Worm (Caenorhabditis elegans) whole organism, L4 larva: ENCODE data around the gene C45B11.2.

Experiments used
- D1046.2 ChIP-seq: fragments of 200-800 bp; sonication (Bioruptor generic); IDR thresholded peaks from 2 replicates; pipeline ENCODE4 v1.3.6; 2022; ENCODE audit warnings: missing genetic modification characterization, missing compliant biosample characterization
- F44E2.7 ChIP-seq: fragments of 200-800 bp; sonication (Bioruptor generic); IDR thresholded peaks from 2 replicates; pipeline ENCODE4 v2.1.2; 2022; ENCODE audit warnings: missing genetic modification characterization, missing compliant biosample characterization
- F49E8.2 ChIP-seq: sonication (generic microtip); optimal IDR thresholded peaks from 2 replicates; lab custom pipeline; 2016; ENCODE audit warnings: missing compliant biosample characterization, mild to moderate bottlenecking, missing genetic modification characterization, borderline replicate concordance
- T20F7.1 ChIP-seq: fragments of 200-800 bp; sonication (Bioruptor generic); optimal IDR thresholded peaks from 2 replicates; lab custom pipeline; 2018; ENCODE audit warnings: mild to moderate bottlenecking, missing genetic modification characterization, missing compliant biosample characterization
- T26A8.4 ChIP-seq: fragments of 200-800 bp; sonication (Bioruptor generic); IDR thresholded peaks from 2 replicates; pipeline ENCODE4 v1.3.6; 2022; ENCODE audit warnings: missing genetic modification characterization, missing compliant biosample characterization
- attf-4 ChIP-seq: sonication (generic microtip); optimal IDR thresholded peaks from 3 replicates; lab custom pipeline; 2017; ENCODE audit warnings: missing biosample characterization, missing genetic modification characterization
- ceh-44 ChIP-seq: fragments of 200-800 bp; sonication (Bioruptor generic); IDR thresholded peaks from 2 replicates; pipeline ENCODE4 v1.3.6; 2022; ENCODE audit warnings: missing genetic modification reagents, missing genetic modification characterization, missing compliant biosample characterization
- ceh-62 ChIP-seq: sonication (generic microtip); optimal IDR thresholded peaks from 2 replicates; lab custom pipeline; 2017; ENCODE audit warnings: missing biosample characterization, missing genetic modification characterization
- ces-1 ChIP-seq: fragments of 150-350 bp; sonication (generic microtip); optimal IDR thresholded peaks from 4 replicates; lab custom pipeline; 2014; ENCODE audit warnings: missing biosample characterization, missing genetic modification reagents, missing genetic modification characterization
- ctbp-1 ChIP-seq: fragments of 200-800 bp; sonication (Bioruptor generic); IDR thresholded peaks from 2 replicates; pipeline ENCODE4 v1.3.6; 2022; ENCODE audit warnings: missing genetic modification reagents, missing genetic modification characterization, missing compliant biosample characterization
- daf-12 ChIP-seq: fragments of 150-350 bp; optimal IDR thresholded peaks from 2 replicates; lab custom pipeline; 2014; ENCODE audit warnings: missing biosample characterization, missing genetic modification reagents, missing genetic modification characterization
- daf-16 ChIP-seq, 3 experiments: sonication (generic microtip); optimal IDR thresholded peaks; 2 replicates each; lab custom pipeline; 2016 to 2017; ENCODE audit warnings: missing genetic modification characterization in 3 of 3, missing genetic modification reagents in 3 of 3, mild to moderate bottlenecking in 2 of 3, missing compliant biosample characterization in 2 of 3, missing biosample characterization in 1 of 3, moderate library complexity in 1 of 3
- daf-8 ChIP-seq: fragments of 200-800 bp; sonication (Bioruptor generic); IDR thresholded peaks from 2 replicates; pipeline ENCODE4 v1.3.6; 2022; ENCODE audit warnings: missing genetic modification characterization, missing compliant biosample characterization
- dmd-6 ChIP-seq: fragments of 200-800 bp; sonication (Bioruptor generic); IDR thresholded peaks from 2 replicates; pipeline ENCODE4 v1.3.6; 2022; ENCODE audit warnings: missing genetic modification reagents, missing genetic modification characterization, missing compliant biosample characterization
- dmd-8 ChIP-seq: fragments of 200-800 bp; sonication (Bioruptor generic); IDR thresholded peaks from 2 replicates; pipeline ENCODE4 v1.3.6; 2022; ENCODE audit warnings: missing genetic modification characterization, missing compliant biosample characterization
- dpl-1 ChIP-seq: fragments of 150-350 bp; optimal IDR thresholded peaks from 2 replicates; lab custom pipeline; 2014; ENCODE audit warnings: missing biosample characterization, missing genetic modification reagents, missing genetic modification characterization
- egl-43 ChIP-seq: fragments of 200-800 bp; sonication (Bioruptor generic); IDR thresholded peaks from 2 replicates; pipeline ENCODE4 v1.3.6; 2022; ENCODE audit warnings: missing genetic modification reagents, missing genetic modification characterization, missing compliant biosample characterization
- hlh-11 ChIP-seq: fragments of 200-800 bp; sonication (Bioruptor generic); optimal IDR thresholded peaks from 2 replicates; lab custom pipeline; 2018; ENCODE audit warnings: mild to moderate bottlenecking, missing genetic modification characterization, missing compliant biosample characterization
- lsy-2 ChIP-seq, 2 experiments: fragments of 150-350 bp in 1 of 2; sonication (generic microtip) in 1 of 2; optimal IDR thresholded peaks; 2 replicates each; lab custom pipeline; 2014 to 2017; ENCODE audit warnings: missing biosample characterization in 2 of 2, missing genetic modification characterization in 2 of 2
- madf-5 ChIP-seq, 2 experiments: fragments of 200-800 bp; sonication (Bioruptor generic); IDR thresholded peaks; 2 replicates each; pipeline ENCODE4 v1.3.6; 2022; ENCODE audit warnings: missing compliant biosample characterization in 2 of 2, missing genetic modification characterization in 2 of 2
- mdl-1 ChIP-seq, 2 experiments: fragments of 150-350 bp in 1 of 2; sonication (generic microtip) in 1 of 2; optimal IDR thresholded peaks; 2 replicates each; lab custom pipeline; 2014 to 2017; ENCODE audit warnings: missing biosample characterization in 2 of 2, missing genetic modification characterization in 2 of 2
- mdt-29 ChIP-seq: fragments of 200-800 bp; sonication (Bioruptor generic); IDR thresholded peaks from 2 replicates; pipeline ENCODE4 v1.3.6; 2022; ENCODE audit warnings: missing genetic modification reagents, missing genetic modification characterization, missing compliant biosample characterization
- mes-2 ChIP-seq: sonication (generic microtip); optimal IDR thresholded peaks from 2 replicates; lab custom pipeline; 2016; ENCODE audit warnings: missing genotype, mild to moderate bottlenecking, missing genetic modification characterization, missing compliant biosample characterization; ENCODE audit not compliant: poor library complexity, severe bottlenecking
- mxl-2 ChIP-seq: fragments of 200-800 bp; sonication (Bioruptor generic); conservative IDR thresholded peaks from 2 replicates; pipeline ENCODE4 v1.3.6; 2022; ENCODE audit warnings: missing genetic modification reagents, missing genetic modification characterization, missing compliant biosample characterization
- mxl-3 ChIP-seq: fragments of 200-800 bp; sonication (Bioruptor generic); optimal IDR thresholded peaks from 2 replicates; lab custom pipeline; 2018; ENCODE audit warnings: mild to moderate bottlenecking, missing genetic modification characterization, missing compliant biosample characterization
- nhr-102 ChIP-seq: sonication (generic microtip); optimal IDR thresholded peaks from 2 replicates; lab custom pipeline; 2016; ENCODE audit warnings: mild to moderate bottlenecking, missing genetic modification characterization, moderate library complexity, missing compliant biosample characterization
- nhr-11 ChIP-seq: fragments of 150-350 bp; optimal IDR thresholded peaks from 2 replicates; lab custom pipeline; 2014; ENCODE audit warnings: missing biosample characterization, missing genetic modification characterization
- nhr-25 ChIP-seq: sonication (generic microtip); optimal IDR thresholded peaks from 2 replicates; lab custom pipeline; 2017; ENCODE audit warnings: missing genetic modification characterization, mild to moderate bottlenecking, missing compliant biosample characterization, antibody characterized with exemption, moderate library complexity, borderline replicate concordance; ENCODE audit not compliant: insufficient read depth
- nhr-48 ChIP-seq: sonication (generic microtip); optimal IDR thresholded peaks from 2 replicates; lab custom pipeline; 2016; ENCODE audit warnings: mild to moderate bottlenecking, missing genetic modification characterization, missing compliant biosample characterization
- nhr-77 ChIP-seq: fragments of 150-350 bp; optimal IDR thresholded peaks from 2 replicates; lab custom pipeline; 2014; ENCODE audit warnings: missing biosample characterization, missing genetic modification characterization
- saeg-2 ChIP-seq: fragments of 200-800 bp; sonication (Bioruptor generic); IDR thresholded peaks from 2 replicates; pipeline ENCODE4 v1.3.6; 2022; ENCODE audit warnings: missing genetic modification reagents, missing genetic modification characterization, missing compliant biosample characterization
- set-16 ChIP-seq: fragments of 200-800 bp; sonication (Bioruptor generic); IDR thresholded peaks from 2 replicates; pipeline ENCODE4 v1.3.6; 2022; ENCODE audit warnings: missing genetic modification reagents, missing genetic modification characterization, missing compliant biosample characterization
- snpc-1.2 ChIP-seq: fragments of 200-800 bp; sonication (Bioruptor generic); IDR thresholded peaks from 2 replicates; pipeline ENCODE4 v1.3.6; 2022; ENCODE audit warnings: missing genetic modification reagents, missing genetic modification characterization, missing compliant biosample characterization
- unc-130 ChIP-seq: sonication (generic microtip); optimal IDR thresholded peaks from 2 replicates; lab custom pipeline; 2016; ENCODE audit warnings: missing genetic modification reagents, missing genetic modification characterization, missing compliant biosample characterization
- unc-39 ChIP-seq: sonication (generic microtip); optimal IDR thresholded peaks from 2 replicates; lab custom pipeline; 2017; ENCODE audit warnings: missing biosample characterization, missing genetic modification characterization
- zfp-2 ChIP-seq: sonication (generic microtip); optimal IDR thresholded peaks from 2 replicates; lab custom pipeline; 2016; ENCODE audit warnings: mild to moderate bottlenecking, missing genetic modification characterization, missing compliant biosample characterization
- zip-11 ChIP-seq: fragments of 200-800 bp; sonication (Bioruptor generic); IDR thresholded peaks from 2 replicates; pipeline ENCODE4 v1.3.6; 2022; ENCODE audit warnings: missing genetic modification characterization, missing compliant biosample characterization
- ztf-7 ChIP-seq: fragments of 150-350 bp; optimal IDR thresholded peaks from 2 replicates; lab custom pipeline; 2014; ENCODE audit warnings: missing biosample characterization, missing genetic modification characterization

Gene C45B11.2

ce11 chrV:11039379-11039954, 3.0 kb upstream of the C45B11.2 start, which contains the start of gene pak-2 (continued):
- TF ChIP-seq daf-12 (tag; lab: Kevin White, UChicago) (no peak), dmd-6 (GFP tag; lab: Robert Waterston, UW) (peak; percentile 35; the same call in 1 of the 2 replicates), daf-16 (GFP tag; optimal IDR thresholded peaks at IDR 0.05; lab: Kevin White, UChicago) (no peak), daf-16 (tag; optimal IDR thresholded peaks at IDR 0.05; lab: Kevin White, UChicago) (peak; percentile 39), set-16 (GFP tag; lab: Robert Waterston, UW) (no peak), hlh-11 (tag; lab: Kevin White, UChicago) (peak; percentile 72), snpc-1.2 (GFP tag; lab: Robert Waterston, UW) (no peak), egl-43 (no peak), zfp-2 (tag; lab: Kevin White, UChicago) (no peak), madf-5 (GFP tag; IDR thresholded peaks at IDR 0.05; lab: Robert Waterston, UW) (no peak), mxl-3 (GFP tag; lab: Kevin White, UChicago) (peak; percentile 81), ceh-44 (GFP tag; lab: Robert Waterston, UW) (0 out of 2 replicates have a peak, but pooled peaks have one; percentile 11), mdl-1 (tag; optimal IDR thresholded peaks at IDR 0.05; lab: Kevin White, UChicago) (peak in 1 of 2 experiments; percentile 58), F44E2.7 (GFP tag; lab: Robert Waterston, UW) (no peak), ces-1 (GFP tag; lab: Kevin White, UChicago) (no peak), daf-8 (GFP tag; lab: Robert Waterston, UW) (no peak), lsy-2 (tag; optimal IDR thresholded peaks at IDR 0.05; lab: Kevin White, UChicago) (peak; percentile 38 to 83), mxl-2 (no peak), attf-4 (no peak), mdt-29 (GFP tag; lab: Robert Waterston, UW) (no peak), ceh-62 (no peak), nhr-25 (tag; lab: Kevin White, UChicago) (peak; percentile 62), nhr-77 (tag; lab: Kevin White, UChicago) (peak; percentile 83), dpl-1 (GFP tag; lab: Kevin White, UChicago) (peak; percentile 65), dmd-8 (no peak)

- TF ChIP-seq nhr-102 (tag; lab: Kevin White, UChicago) (no peak), mes-2 (tag; lab: Kevin White, UChicago) (no peak), unc-39 (tag; lab: Kevin White, UChicago) (no peak), saeg-2 (GFP tag; lab: Robert Waterston, UW) (no peak), ctbp-1 (GFP tag; lab: Robert Waterston, UW) (no peak), lsy-2 (tag; optimal IDR thresholded peaks at IDR 0.05; lab: Kevin White, UChicago) (no peak), D1046.2 (GFP tag; lab: Robert Waterston, UW) (no peak), nhr-11 (tag; lab: Kevin White, UChicago) (no peak), zfp-2 (tag; lab: Kevin White, UChicago) (no peak), daf-16 (GFP tag; optimal IDR thresholded peaks at IDR 0.05; lab: Kevin White, UChicago) (no peak), daf-16 (tag; optimal IDR thresholded peaks at IDR 0.05; lab: Kevin White, UChicago) (no peak), F49E8.2 (tag; lab: Kevin White, UChicago) (no peak), T26A8.4 (GFP tag; lab: Robert Waterston, UW) (no peak), nhr-48 (tag; lab: Kevin White, UChicago) (no peak), snpc-1.2 (GFP tag; lab: Robert Waterston, UW) (no peak), attf-4 (no peak), unc-130 (GFP tag; lab: Kevin White, UChicago) (no peak), dmd-6 (GFP tag; lab: Robert Waterston, UW) (no peak), T20F7.1 (GFP tag; lab: Kevin White, UChicago) (no peak), zip-11 (GFP tag; lab: Robert Waterston, UW) (no peak), ztf-7 (tag; lab: Kevin White, UChicago) (no peak)
Measured at ce11 chrV:11040020-11040419, 2.5 kb upstream of the C45B11.2 start, which contains the start of gene C45B11.9. TSS of gene C45B11.9 (plus strand) at chrV:11040320.
